Fruit fly (Drosophila melanogaster) whole organism, prepupa: ENCODE data around the gene CG32572.

Experiments used
- Blimp-1 ChIP-seq: fragments of 200-800 bp; sonication (Bioruptor generic); optimal IDR thresholded peaks from 3 replicates; lab custom pipeline; 2017; ENCODE audit warnings: missing biosample characterization, missing genetic modification characterization, mild to moderate bottlenecking, moderate library complexity, missing genetic modification reagents
- CG10631 ChIP-seq: fragments of 200-800 bp; sonication (Bioruptor generic); optimal IDR thresholded peaks from 2 replicates; lab custom pipeline; 2016; ENCODE audit warnings: missing biosample characterization, missing genetic modification characterization
- CG10669 ChIP-seq: fragments of 200-800 bp; sonication (Bioruptor generic); optimal IDR thresholded peaks from 3 replicates; lab custom pipeline; 2018; ENCODE audit warnings: missing biosample characterization, mild to moderate bottlenecking, missing genetic modification characterization, moderate library complexity
- CG11294 ChIP-seq: fragments of 200-800 bp; sonication (Bioruptor generic); IDR thresholded peaks from 2 replicates; pipeline ENCODE4 v1.3.6; 2022; ENCODE audit warnings: missing biosample characterization, missing genetic modification characterization
- CG11902 ChIP-seq: fragments of 200-800 bp; sonication (Bioruptor generic); optimal IDR thresholded peaks from 3 replicates; lab custom pipeline; 2016; ENCODE audit warnings: missing biosample characterization, missing genetic modification characterization
- CG15336 ChIP-seq: fragments of 200-800 bp; sonication (Bioruptor generic); IDR thresholded peaks from 2 replicates; pipeline ENCODE4 v1.3.6; 2022; ENCODE audit warnings: missing biosample characterization, missing genetic modification characterization
- CG1621 ChIP-seq: fragments of 200-800 bp; sonication (Bioruptor generic); optimal IDR thresholded peaks from 3 replicates; lab custom pipeline; 2018; ENCODE audit warnings: missing biosample characterization, mild to moderate bottlenecking, missing genetic modification characterization
- CG16779 ChIP-seq: fragments of 200-800 bp; sonication (Bioruptor generic); optimal IDR thresholded peaks from 3 replicates; lab custom pipeline; 2017; ENCODE audit warnings: missing biosample characterization, mild to moderate bottlenecking, missing genetic modification characterization
- CG3032 ChIP-seq: fragments of 200-800 bp; optimal IDR thresholded peaks from 2 replicates; lab custom pipeline; 2019; ENCODE audit warnings: missing biosample characterization, mild to moderate bottlenecking, missing genetic modification characterization, moderate library complexity
- CG31627 ChIP-seq: fragments of 200-800 bp; sonication (Bioruptor generic); optimal IDR thresholded peaks from 3 replicates; lab custom pipeline; 2016; ENCODE audit warnings: missing biosample characterization, missing genetic modification characterization
- CG32006 ChIP-seq: fragments of 200-800 bp; sonication (Bioruptor generic); optimal IDR thresholded peaks from 3 replicates; lab custom pipeline; 2017; ENCODE audit warnings: missing biosample characterization, mild to moderate bottlenecking, missing genetic modification characterization
- CG3919 ChIP-seq: fragments of 200-800 bp; sonication (Bioruptor generic); optimal IDR thresholded peaks from 3 replicates; lab custom pipeline; 2016; ENCODE audit warnings: missing biosample characterization, missing genetic modification characterization
- CG6792 ChIP-seq: fragments of 200-800 bp; sonication (Bioruptor generic); optimal IDR thresholded peaks from 3 replicates; lab custom pipeline; 2016; ENCODE audit warnings: missing biosample characterization, missing genetic modification characterization
- CG6808 ChIP-seq: fragments of 200-800 bp; sonication (Bioruptor generic); optimal IDR thresholded peaks from 3 replicates; lab custom pipeline; 2017; ENCODE audit warnings: missing biosample characterization, missing genetic modification characterization, mild to moderate bottlenecking, moderate library complexity, missing genetic modification reagents
- CG6854 ChIP-seq: fragments of 200-800 bp; sonication (Bioruptor generic); optimal IDR thresholded peaks from 2 replicates; lab custom pipeline; 2017; ENCODE audit warnings: missing biosample characterization, mild to moderate bottlenecking, missing genetic modification characterization
- CG7368 ChIP-seq: fragments of 200-800 bp; sonication (Bioruptor generic); optimal IDR thresholded peaks from 3 replicates; lab custom pipeline; 2016; ENCODE audit warnings: missing biosample characterization, missing genetic modification characterization
- CG8119 ChIP-seq: fragments of 200-800 bp; sonication (Bioruptor generic); IDR thresholded peaks from 3 replicates; pipeline ENCODE4 v1.3.6; 2022; ENCODE audit warnings: missing biosample characterization, missing genetic modification characterization
- CG8319 ChIP-seq: fragments of 200-800 bp; sonication (Bioruptor generic); optimal IDR thresholded peaks from 3 replicates; lab custom pipeline; 2016; ENCODE audit warnings: missing biosample characterization, missing genetic modification characterization
- CG8632 ChIP-seq: fragments of 200-800 bp; sonication (Bioruptor generic); optimal IDR thresholded peaks from 3 replicates; lab custom pipeline; 2016; ENCODE audit warnings: missing biosample characterization, missing genetic modification characterization
- CG9139 ChIP-seq: fragments of 200-800 bp; sonication (Bioruptor generic); optimal IDR thresholded peaks from 3 replicates; lab custom pipeline; 2017; ENCODE audit warnings: missing biosample characterization, mild to moderate bottlenecking, missing genetic modification characterization
- Eip75B ChIP-seq: fragments of 200-800 bp; sonication (Bioruptor generic); optimal IDR thresholded peaks from 3 replicates; lab custom pipeline; 2016; ENCODE audit warnings: missing biosample characterization, missing genetic modification characterization
- Eip78C ChIP-seq: fragments of 200-800 bp; sonication (Bioruptor generic); peaks from one replicate; lab custom pipeline; 2016; ENCODE audit warnings: missing biosample characterization, missing genetic modification characterization
- Ets96B ChIP-seq: fragments of 200-800 bp; optimal IDR thresholded peaks from 2 replicates; lab custom pipeline; 2019; ENCODE audit warnings: missing biosample characterization, mild to moderate bottlenecking, missing genetic modification characterization, moderate library complexity
- Hr38 ChIP-seq: sonication (Bioruptor generic); optimal IDR thresholded peaks from 2 replicates; lab custom pipeline; 2016; ENCODE audit warnings: missing biosample characterization, missing genetic modification characterization
- Hr39 ChIP-seq: fragments of 200-800 bp; sonication (Bioruptor generic); optimal IDR thresholded peaks from 2 replicates; lab custom pipeline; 2016; ENCODE audit warnings: missing biosample characterization, missing genetic modification characterization
- Hr4 ChIP-seq: fragments of 200-800 bp; sonication (Bioruptor generic); optimal IDR thresholded peaks from 3 replicates; lab custom pipeline; 2016; ENCODE audit warnings: missing biosample characterization, missing genetic modification characterization
- Lpt ChIP-seq: fragments of 200-800 bp; sonication (Bioruptor generic); optimal IDR thresholded peaks from 3 replicates; lab custom pipeline; 2016; ENCODE audit warnings: missing biosample characterization, missing genetic modification characterization
- Met ChIP-seq: fragments of 200-800 bp; sonication (Bioruptor generic); optimal IDR thresholded peaks from 3 replicates; lab custom pipeline; 2016; ENCODE audit warnings: missing biosample characterization, missing genetic modification characterization
- OdsH ChIP-seq: fragments of 200-800 bp; sonication (Bioruptor generic); optimal IDR thresholded peaks from 3 replicates; lab custom pipeline; 2016; ENCODE audit warnings: missing biosample characterization, missing genetic modification characterization
- Smox ChIP-seq: fragments of 200-800 bp; sonication (Bioruptor generic); optimal IDR thresholded peaks from 3 replicates; lab custom pipeline; 2016; ENCODE audit warnings: missing biosample characterization, missing genetic modification characterization
- Sox102F ChIP-seq: fragments of 200-800 bp; sonication (Bioruptor generic); optimal IDR thresholded peaks from 2 replicates; lab custom pipeline; 2016; ENCODE audit warnings: missing biosample characterization, mild to moderate bottlenecking, missing genetic modification characterization
- Sox15 ChIP-seq: fragments of 200-800 bp; sonication (Bioruptor generic); optimal IDR thresholded peaks from 3 replicates; lab custom pipeline; 2016; ENCODE audit warnings: missing biosample characterization, missing genetic modification characterization
- achi ChIP-seq: fragments of 200-800 bp; sonication (Bioruptor generic); optimal IDR thresholded peaks from 3 replicates; lab custom pipeline; 2016; ENCODE audit warnings: missing biosample characterization, missing genetic modification characterization
- dac ChIP-seq: fragments of 200-800 bp; sonication (Bioruptor generic); optimal IDR thresholded peaks from 2 replicates; lab custom pipeline; 2017; ENCODE audit warnings: missing biosample characterization, mild to moderate bottlenecking, missing genetic modification characterization
- dsx ChIP-seq: fragments of 200-800 bp; optimal IDR thresholded peaks from 3 replicates; lab custom pipeline; 2019; ENCODE audit warnings: missing biosample characterization, mild to moderate bottlenecking, missing genetic modification characterization, moderate library complexity; ENCODE audit not compliant: poor library complexity, severe bottlenecking
- eg ChIP-seq: fragments of 200-800 bp; sonication (Bioruptor generic); IDR thresholded peaks from 3 replicates; pipeline ENCODE4 v1.3.6; 2022; ENCODE audit warnings: missing biosample characterization, missing genetic modification characterization
- esn ChIP-seq: fragments of 200-800 bp; sonication (Bioruptor generic); optimal IDR thresholded peaks from 2 replicates; lab custom pipeline; 2016; ENCODE audit warnings: missing biosample characterization, mild to moderate bottlenecking, missing genetic modification characterization, moderate library complexity
- fd59A ChIP-seq: fragments of 200-800 bp; sonication (Bioruptor generic); optimal IDR thresholded peaks from 2 replicates; lab custom pipeline; 2017; ENCODE audit warnings: missing biosample characterization, mild to moderate bottlenecking, missing genetic modification characterization, missing genetic modification reagents
- fd85E ChIP-seq: fragments of 200-800 bp; sonication (Bioruptor generic); optimal IDR thresholded peaks from 3 replicates; lab custom pipeline; 2016; ENCODE audit warnings: missing biosample characterization, missing genetic modification characterization
- fkh ChIP-seq: fragments of 200-800 bp; sonication (Bioruptor generic); optimal IDR thresholded peaks from 3 replicates; lab custom pipeline; 2017; ENCODE audit warnings: missing biosample characterization, mild to moderate bottlenecking, missing genetic modification characterization, moderate library complexity
- lz ChIP-seq: fragments of 200-800 bp; sonication (Bioruptor generic); optimal IDR thresholded peaks from 3 replicates; lab custom pipeline; 2016; ENCODE audit warnings: missing biosample characterization, missing genetic modification characterization
- net ChIP-seq: fragments of 200-800 bp; sonication (Bioruptor generic); optimal IDR thresholded peaks from 3 replicates; lab custom pipeline; 2016; ENCODE audit warnings: missing biosample characterization, missing genetic modification characterization
- pdm3 ChIP-seq: fragments of 200-800 bp; sonication (Bioruptor generic); optimal IDR thresholded peaks from 3 replicates; lab custom pipeline; 2016; ENCODE audit warnings: missing biosample characterization, missing genetic modification characterization
- salr ChIP-seq, 2 experiments: fragments of 200-800 bp; sonication (Bioruptor generic); optimal IDR thresholded peaks; 3 replicates each; lab custom pipeline; 2016 to 2018; ENCODE audit warnings: missing biosample characterization in 2 of 2, missing genetic modification characterization in 2 of 2, mild to moderate bottlenecking in 1 of 2
- spab ChIP-seq: fragments of 200-800 bp; sonication (Bioruptor generic); optimal IDR thresholded peaks from 2 replicates; lab custom pipeline; 2017; ENCODE audit warnings: missing biosample characterization, mild to moderate bottlenecking, missing genetic modification characterization, missing genetic modification reagents
- ss ChIP-seq, 2 experiments: fragments of 200-800 bp; sonication (Bioruptor generic); optimal IDR thresholded peaks; 2 replicates in 1 of 2; 3 replicates in 1 of 2; lab custom pipeline; 2017 to 2018; ENCODE audit warnings: mild to moderate bottlenecking in 2 of 2, missing biosample characterization in 2 of 2, missing genetic modification characterization in 2 of 2, moderate library complexity in 1 of 2
- svp ChIP-seq: fragments of 200-800 bp; sonication (Bioruptor generic); peaks from one replicate; lab custom pipeline; 2016; ENCODE audit warnings: missing biosample characterization, missing genetic modification characterization
- topi ChIP-seq: fragments of 200-800 bp; sonication (Bioruptor generic); optimal IDR thresholded peaks from 3 replicates; lab custom pipeline; 2016; ENCODE audit warnings: missing biosample characterization, missing genetic modification characterization
- vri ChIP-seq: fragments of 200-800 bp; sonication (Bioruptor generic); optimal IDR thresholded peaks from 3 replicates; lab custom pipeline; 2016; ENCODE audit warnings: missing biosample characterization, mild to moderate bottlenecking, missing genetic modification characterization

Gene CG32572

dm6 chrX:16690499-16690898 is 30.5 kb upstream of the CG32572 start (continued):
- TF ChIP-seq Smox (GFP tag; lab: Kevin White, UChicago) (no peak), CG8632 (GFP tag; lab: Kevin White, UChicago) (no peak), CG32006 (peak; percentile 17), Sox15 (GFP tag; lab: Kevin White, UChicago) (no peak), lz (GFP tag; lab: Kevin White, UChicago) (no peak), esn (GFP tag; lab: Kevin White, UChicago) (no peak), OdsH (GFP tag; lab: Kevin White, UChicago) (peak; percentile 15)

- TF ChIP-seq esn (GFP tag; lab: Kevin White, UChicago) = peak; percentile 65
- peak; percentile 34 for TF ChIP-seq spab (GFP tag; lab: Kevin White, UChicago)
- peak; percentile 61 for TF ChIP-seq Smox (GFP tag; lab: Kevin White, UChicago)
- peak; percentile 51 for TF ChIP-seq Sox102F
- peak; percentile 80 for TF ChIP-seq OdsH (GFP tag; lab: Kevin White, UChicago)
- peak; percentile 35 for TF ChIP-seq CG6808
- TF ChIP-seq CG10631 (GFP tag; lab: Kevin White, UChicago) = peak; percentile 66
- peak; percentile 50 for TF ChIP-seq dsx (GFP tag; lab: Kevin White, UChicago)
- peak; percentile 93 for TF ChIP-seq Eip78C (GFP tag; lab: Kevin White, UChicago)
- no peak for TF ChIP-seq CG6854 (GFP tag; lab: Kevin White, UChicago)
- peak; percentile 61 for TF ChIP-seq CG1621 (tag; lab: Kevin White, UChicago)
- TF ChIP-seq Met (GFP tag; lab: Kevin White, UChicago) = peak; percentile 58
- peak; percentile 67 for TF ChIP-seq CG10669 (GFP tag; lab: Kevin White, UChicago)
- peak; percentile 78 for TF ChIP-seq CG3919 (GFP tag; lab: Kevin White, UChicago)
- peak; percentile 55 for TF ChIP-seq CG3032 (tag; lab: Kevin White, UChicago)
- TF ChIP-seq Ets96B (tag; lab: Kevin White, UChicago) = peak; percentile 53
- TF ChIP-seq Blimp-1 (GFP tag; lab: Kevin White, UChicago) = no peak
- TF ChIP-seq fd59A (GFP tag; lab: Kevin White, UChicago) = peak; percentile 57
- TF ChIP-seq fd85E (GFP tag; lab: Kevin White, UChicago) = no peak
- TF ChIP-seq CG8119 (GFP tag; lab: Robert Waterston, UW) = peak; percentile 85
- TF ChIP-seq Hr39 (GFP tag; lab: Kevin White, UChicago) = peak; percentile 81
- peak; percentile 94 for TF ChIP-seq eg (GFP tag; lab: Robert Waterston, UW)
- TF ChIP-seq salr (GFP tag; optimal IDR thresholded peaks at IDR 0.05; lab: Kevin White, UChicago) = peak; percentile 33 to 70
- peak; percentile 64 for TF ChIP-seq CG7368
- TF ChIP-seq achi = peak; percentile 75
- peak; percentile 80 for TF ChIP-seq Lpt
- peak; percentile 51 for TF ChIP-seq CG11902 (GFP tag; lab: Kevin White, UChicago)
- TF ChIP-seq vri (GFP tag; lab: Kevin White, UChicago) = peak; percentile 34
- TF ChIP-seq Eip75B (GFP tag; lab: Kevin White, UChicago) = peak; percentile 65
- TF ChIP-seq CG6792 (GFP tag; lab: Kevin White, UChicago) = peak; percentile 61
- peak; percentile 79 for TF ChIP-seq pdm3
- peak; percentile 51 for TF ChIP-seq CG16779 (tag; lab: Kevin White, UChicago)
- peak; percentile 73 for TF ChIP-seq topi (GFP tag; lab: Kevin White, UChicago)
- peak; percentile 87 for TF ChIP-seq Hr4
- no peak for TF ChIP-seq Hr38
- TF ChIP-seq CG9139 (GFP tag; lab: Kevin White, UChicago) = peak; percentile 11
- peak; percentile 63 for TF ChIP-seq lz (GFP tag; lab: Kevin White, UChicago)
- TF ChIP-seq net = peak; percentile 76
- peak; percentile 59 for TF ChIP-seq Sox15 (GFP tag; lab: Kevin White, UChicago)
- peak; percentile 13 to 44 for TF ChIP-seq ss (GFP tag; optimal IDR thresholded peaks at IDR 0.05; lab: Kevin White, UChicago)
- peak; percentile 76; the same call in 1 of the 2 replicates for TF ChIP-seq CG11294 (GFP tag; lab: Robert Waterston, UW)
- peak; percentile 57 for TF ChIP-seq svp (GFP tag; lab: Kevin White, UChicago)
- TF ChIP-seq CG31627 (GFP tag; lab: Kevin White, UChicago) = peak; percentile 80
- peak; percentile 55 for TF ChIP-seq CG8632 (GFP tag; lab: Kevin White, UChicago)
- no peak for TF ChIP-seq fkh
- TF ChIP-seq CG15336 = peak; percentile 88
- TF ChIP-seq CG8319 (GFP tag; lab: Kevin White, UChicago) = peak; percentile 39
- TF ChIP-seq dac (GFP tag; lab: Kevin White, UChicago) = peak; percentile 68
Measured at dm6 chrX:16691440-16691839, 29.5 kb upstream of the CG32572 start.
